Fruit fly (Drosophila melanogaster) whole organism, pupa: ENCODE results near the gene CG3156.

Experiments
- CG10348 ChIP-seq: fragments of 200-800 bp; sonication (Bioruptor generic); IDR thresholded peaks from 2 replicates; pipeline ENCODE4 v1.3.6; 2022; ENCODE audit warnings: missing biosample characterization, missing genetic modification characterization
- CG12605 ChIP-seq: fragments of 200-800 bp; sonication (Bioruptor generic); IDR thresholded peaks from 2 replicates; pipeline ENCODE4 v1.3.6; 2022; ENCODE audit warnings: missing biosample characterization, missing genetic modification characterization
- CG13204 ChIP-seq: fragments of 200-800 bp; sonication (Bioruptor generic); optimal IDR thresholded peaks from 2 replicates; lab custom pipeline; 2018; ENCODE audit warnings: missing biosample characterization, mild to moderate bottlenecking, missing genetic modification characterization, moderate library complexity
- CG14655 ChIP-seq: fragments of 200-800 bp; sonication (Bioruptor generic); optimal IDR thresholded peaks from 3 replicates; lab custom pipeline; 2017; ENCODE audit warnings: mild to moderate bottlenecking, missing biosample characterization, missing genetic modification reagents, missing genetic modification characterization
- CG15710 ChIP-seq: fragments of 200-800 bp; sonication (Bioruptor generic); optimal IDR thresholded peaks from 2 replicates; lab custom pipeline; 2018; ENCODE audit warnings: missing biosample characterization, mild to moderate bottlenecking, missing genetic modification characterization, moderate library complexity
- CG17806 ChIP-seq: fragments of 200-800 bp; sonication (Bioruptor generic); optimal IDR thresholded peaks from 2 replicates; lab custom pipeline; 2018; ENCODE audit warnings: missing biosample characterization, mild to moderate bottlenecking, missing genetic modification characterization, moderate library complexity
- CG32121 ChIP-seq: fragments of 200-800 bp; sonication (Bioruptor generic); IDR thresholded peaks from 2 replicates; pipeline ENCODE4 v1.3.6; 2022; ENCODE audit warnings: missing biosample characterization, missing genetic modification characterization
- CG34367 ChIP-seq: fragments of 200-800 bp; sonication (Bioruptor generic); optimal IDR thresholded peaks from 2 replicates; lab custom pipeline; 2018; ENCODE audit warnings: missing biosample characterization, mild to moderate bottlenecking, missing genetic modification characterization
- CG4496 ChIP-seq: fragments of 200-800 bp; sonication (Bioruptor generic); IDR thresholded peaks from 3 replicates; pipeline ENCODE4 v1.3.6; 2022; ENCODE audit warnings: missing biosample characterization, missing genetic modification characterization
- CG8159 ChIP-seq: fragments of 200-800 bp; sonication (Bioruptor generic); optimal IDR thresholded peaks from 3 replicates; lab custom pipeline; 2018; ENCODE audit warnings: missing biosample characterization, mild to moderate bottlenecking, missing genetic modification characterization, moderate library complexity
- CG8301 ChIP-seq: fragments of 200-800 bp; sonication (Bioruptor generic); optimal IDR thresholded peaks from 2 replicates; lab custom pipeline; 2018; ENCODE audit warnings: missing biosample characterization, mild to moderate bottlenecking, missing genetic modification characterization
- CG9948 ChIP-seq: fragments of 200-800 bp; sonication (Bioruptor generic); optimal IDR thresholded peaks from 2 replicates; lab custom pipeline; 2018; ENCODE audit warnings: missing biosample characterization, mild to moderate bottlenecking, missing genetic modification characterization, moderate library complexity
- D1 ChIP-seq: fragments of 200-800 bp; sonication (Bioruptor generic); optimal IDR thresholded peaks from 2 replicates; lab custom pipeline; 2018; ENCODE audit warnings: missing biosample characterization, mild to moderate bottlenecking, missing genetic modification characterization, moderate library complexity
- EcR ChIP-seq: fragments of 200-800 bp; sonication (Bioruptor generic); optimal IDR thresholded peaks from 3 replicates; lab custom pipeline; 2019; ENCODE audit warnings: missing biosample characterization, missing genetic modification characterization, mild to moderate bottlenecking, moderate library complexity, missing genetic modification reagents
- Ets98B ChIP-seq: fragments of 200-800 bp; sonication (Bioruptor generic); IDR thresholded peaks from 2 replicates; pipeline ENCODE4 v1.3.6; 2022; ENCODE audit warnings: missing biosample characterization, missing genetic modification characterization
- Pif1A ChIP-seq: fragments of 200-800 bp; sonication (Bioruptor generic); optimal IDR thresholded peaks from 3 replicates; lab custom pipeline; 2016; ENCODE audit warnings: missing biosample characterization, missing genetic modification characterization
- Pif1B ChIP-seq: fragments of 200-800 bp; sonication (Bioruptor generic); optimal IDR thresholded peaks from 3 replicates; lab custom pipeline; 2016; ENCODE audit warnings: missing biosample characterization, missing genetic modification characterization
- Snoo ChIP-seq: fragments of 200-800 bp; sonication (Bioruptor generic); optimal IDR thresholded peaks from 3 replicates; lab custom pipeline; 2017; ENCODE audit warnings: missing biosample characterization, mild to moderate bottlenecking, missing genetic modification characterization, inconsistent platforms
- fd96Ca ChIP-seq: fragments of 200-800 bp; sonication (Bioruptor generic); IDR thresholded peaks from 3 replicates; pipeline ENCODE4 v1.3.6; 2022; ENCODE audit warnings: missing biosample characterization, missing genetic modification characterization
- gl ChIP-seq: fragments of 200-800 bp; sonication (Bioruptor generic); optimal IDR thresholded peaks from 2 replicates; lab custom pipeline; 2018; ENCODE audit warnings: missing biosample characterization, mild to moderate bottlenecking, missing genetic modification characterization
- rn ChIP-seq: fragments of 200-800 bp; sonication (Bioruptor generic); IDR thresholded peaks from 2 replicates; pipeline ENCODE4 v1.3.6; 2022; ENCODE audit warnings: missing biosample characterization, missing genetic modification characterization

The CG3156 gene

dm6 chrX:448978-449377, 38.7 kb upstream of the CG3156 start:
- TF ChIP-seq rn (GFP tag; lab: Robert Waterston, UW): no peak
- no peak for TF ChIP-seq CG32121 (GFP tag; lab: Robert Waterston, UW)
- no peak for TF ChIP-seq CG17806 (tag; lab: Kevin White, UChicago)
- TF ChIP-seq CG12605: no peak
- TF ChIP-seq CG10348: no peak
- TF ChIP-seq Pif1A (GFP tag; lab: Kevin White, UChicago): no peak
- no peak for TF ChIP-seq fd96Ca
- no peak for TF ChIP-seq CG4496 (GFP tag; lab: Robert Waterston, UW)
- no peak for TF ChIP-seq Snoo (tag; lab: Kevin White, UChicago)
- no peak for TF ChIP-seq CG15710 (tag; lab: Kevin White, UChicago)
- no peak for TF ChIP-seq gl
- TF ChIP-seq CG34367: no peak
- no peak for TF ChIP-seq CG8301 (tag; lab: Kevin White, UChicago)
- no peak for TF ChIP-seq EcR (GFP tag; lab: Kevin White, UChicago)
- TF ChIP-seq CG9948: no peak
- no peak for TF ChIP-seq CG8159 (tag; lab: Kevin White, UChicago)
- TF ChIP-seq CG13204 (GFP tag; lab: Kevin White, UChicago): no peak

DNA sequence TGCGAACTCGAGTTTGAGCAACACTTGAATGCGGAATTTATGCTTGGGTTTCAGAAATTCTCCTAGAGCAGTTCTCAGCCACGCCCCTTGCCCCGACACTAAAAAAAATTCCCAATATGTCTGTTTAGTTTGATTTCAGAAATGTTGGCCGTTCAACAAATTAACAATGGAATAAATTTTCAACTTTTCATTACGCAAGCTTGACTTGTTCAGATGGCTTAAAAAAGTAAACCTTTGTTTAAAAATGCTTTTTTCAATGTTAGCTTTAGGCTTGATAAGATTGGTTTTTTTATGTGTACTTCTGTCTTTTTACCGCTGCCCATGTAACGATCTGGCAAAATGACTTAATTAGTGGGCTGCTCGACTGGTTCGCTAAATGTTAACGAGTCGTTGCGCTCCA, 35.0 kb upstream of the CG3156 start:
- TF ChIP-seq CG34367 (peak; percentile 32), CG9948 (peak; percentile 38), CG8159 (tag; lab: Kevin White, UChicago) (peak; percentile 68), EcR (GFP tag; lab: Kevin White, UChicago) (no peak), gl (peak; percentile 17), CG15710 (tag; lab: Kevin White, UChicago) (peak; percentile 62), CG17806 (tag; lab: Kevin White, UChicago) (peak; percentile 50), CG10348 (no peak), CG8301 (tag; lab: Kevin White, UChicago) (no peak), CG14655 (GFP tag; lab: Kevin White, UChicago) (peak; percentile 18), Pif1B (no peak), D1 (tag; lab: Kevin White, UChicago) (no peak)

dm6 chrX:456959-457358, 30.7 kb upstream of the CG3156 start:
- TF ChIP-seq CG15710 (tag; lab: Kevin White, UChicago): no peak
- no peak for TF ChIP-seq CG17806 (tag; lab: Kevin White, UChicago)
- no peak for TF ChIP-seq CG14655 (GFP tag; lab: Kevin White, UChicago)
- no peak for TF ChIP-seq Pif1A (GFP tag; lab: Kevin White, UChicago)
- no peak for TF ChIP-seq rn (GFP tag; lab: Robert Waterston, UW)
- TF ChIP-seq CG13204 (GFP tag; lab: Kevin White, UChicago): no peak
- TF ChIP-seq CG12605: no peak
- no peak for TF ChIP-seq CG32121 (GFP tag; lab: Robert Waterston, UW)
- no peak for TF ChIP-seq CG9948
- no peak for TF ChIP-seq CG4496 (GFP tag; lab: Robert Waterston, UW)
- TF ChIP-seq Pif1B: no peak
- no peak for TF ChIP-seq CG34367
- no peak for TF ChIP-seq CG8159 (tag; lab: Kevin White, UChicago)
- TF ChIP-seq Ets98B (GFP tag; lab: Robert Waterston, UW): no peak
- no peak for TF ChIP-seq CG10348
- no peak for TF ChIP-seq EcR (GFP tag; lab: Kevin White, UChicago)
- no peak for TF ChIP-seq Snoo (tag; lab: Kevin White, UChicago)
- no peak for TF ChIP-seq gl
- no peak for TF ChIP-seq fd96Ca
- TF ChIP-seq, all 21 proteins: peak for 0

DNA sequence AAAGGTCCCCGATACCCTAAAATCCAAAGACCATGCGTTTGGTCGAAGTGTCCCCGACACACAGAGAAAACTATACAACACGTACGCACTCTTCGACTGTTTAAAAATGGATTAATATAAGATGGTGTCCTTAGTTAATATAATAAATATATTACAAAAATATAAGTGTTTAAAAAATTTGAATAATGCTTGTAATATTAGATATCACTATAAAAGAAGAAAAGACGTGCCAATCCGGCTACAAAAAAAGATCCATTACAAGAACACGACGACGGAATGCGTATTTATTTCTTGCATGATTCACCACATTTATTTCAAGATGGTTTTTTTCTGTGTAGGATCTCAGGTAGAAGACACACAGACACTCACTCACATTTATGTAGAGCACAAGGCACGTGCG, 29.9 kb upstream of the CG3156 start:
- TF ChIP-seq Pif1B (no peak), CG15710 (tag; lab: Kevin White, UChicago) (no peak), D1 (tag; lab: Kevin White, UChicago) (no peak), Pif1A (GFP tag; lab: Kevin White, UChicago) (no peak), EcR (GFP tag; lab: Kevin White, UChicago) (no peak), CG9948 (no peak)

dm6 chrX:460447-460846, 27.2 kb upstream of the CG3156 start, which contains the start of gene ase:
ase (plus strand) TSS chrX:460747.
- TF ChIP-seq EcR (GFP tag; lab: Kevin White, UChicago) (no peak), CG4496 (GFP tag; lab: Robert Waterston, UW) (no peak), Pif1A (GFP tag; lab: Kevin White, UChicago) (no peak), CG17806 (tag; lab: Kevin White, UChicago) (no peak), CG32121 (GFP tag; lab: Robert Waterston, UW) (no peak), D1 (tag; lab: Kevin White, UChicago) (no peak), CG12605 (no peak), CG10348 (no peak), rn (GFP tag; lab: Robert Waterston, UW) (no peak), CG8159 (tag; lab: Kevin White, UChicago) (no peak), CG15710 (tag; lab: Kevin White, UChicago) (no peak), CG13204 (GFP tag; lab: Kevin White, UChicago) (no peak)

DNA sequence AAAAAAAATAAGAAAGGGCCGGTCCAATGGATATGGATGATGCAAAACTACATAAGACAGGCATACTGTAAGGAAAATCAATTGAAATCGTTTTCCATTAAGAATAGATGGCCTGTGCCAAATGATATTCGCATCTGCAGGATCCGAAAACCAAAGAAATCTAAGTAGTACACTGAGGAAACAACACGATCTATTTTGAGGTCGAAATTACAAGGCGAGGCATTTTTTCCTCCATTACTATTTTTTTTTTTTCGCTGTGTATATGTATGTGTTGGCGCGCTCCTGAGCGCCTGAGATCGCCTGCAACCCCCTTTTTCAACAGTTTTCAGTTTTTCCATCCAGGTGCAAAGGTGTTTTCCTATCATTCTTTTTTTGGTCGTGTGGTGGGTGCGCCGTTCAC, 23.7 kb upstream of the CG3156 start:
- TF ChIP-seq rn (GFP tag; lab: Robert Waterston, UW): no peak
- no peak for TF ChIP-seq CG14655 (GFP tag; lab: Kevin White, UChicago)
- no peak for TF ChIP-seq gl
- TF ChIP-seq CG9948: no peak
- no peak for TF ChIP-seq CG8301 (tag; lab: Kevin White, UChicago)
- no peak for TF ChIP-seq CG12605
- no peak for TF ChIP-seq Pif1B
- TF ChIP-seq CG8159 (tag; lab: Kevin White, UChicago): no peak
- TF ChIP-seq CG4496 (GFP tag; lab: Robert Waterston, UW): no peak
- TF ChIP-seq fd96Ca: no peak
- TF ChIP-seq CG15710 (tag; lab: Kevin White, UChicago): no peak
- no peak for TF ChIP-seq Pif1A (GFP tag; lab: Kevin White, UChicago)
- no peak for TF ChIP-seq D1 (tag; lab: Kevin White, UChicago)
- TF ChIP-seq CG13204 (GFP tag; lab: Kevin White, UChicago): no peak
- TF ChIP-seq CG10348: no peak
- no peak for TF ChIP-seq CG32121 (GFP tag; lab: Robert Waterston, UW)
- TF ChIP-seq Snoo (tag; lab: Kevin White, UChicago): no peak
- no peak for TF ChIP-seq CG34367
